Worm (Caenorhabditis elegans) whole organism, early embryonic: Measurements from ENCODE around the gene ncs-3.

ENCODE experiments used
- F13C5.2 ChIP-seq: sonication (generic microtip); optimal IDR thresholded peaks from 2 replicates; lab custom pipeline; 2017; ENCODE audit warnings: mild to moderate bottlenecking, missing genetic modification characterization, inconsistent platforms, missing compliant biosample characterization
- ama-1 ChIP-seq: fragments of 150-350 bp; optimal IDR thresholded peaks from 2 replicates; lab custom pipeline; 2014
- ceh-13 ChIP-seq: fragments of 200-800 bp; sonication (Bioruptor generic); optimal IDR thresholded peaks from 2 replicates; lab custom pipeline; 2018; ENCODE audit warnings: mild to moderate bottlenecking, missing genetic modification characterization, missing compliant biosample characterization
- ets-7 ChIP-seq: sonication (generic microtip); optimal IDR thresholded peaks from 2 replicates; lab custom pipeline; 2016; ENCODE audit warnings: missing genotype, missing genetic modification characterization, missing compliant biosample characterization
- hnd-1 ChIP-seq: sonication (generic microtip); optimal IDR thresholded peaks from 2 replicates; lab custom pipeline; 2016; ENCODE audit warnings: missing genetic modification characterization, missing compliant biosample characterization
- pes-1 ChIP-seq: fragments of 200-800 bp; sonication (Bioruptor generic); IDR thresholded peaks from 2 replicates; pipeline ENCODE4 v1.3.6; 2022; ENCODE audit warnings: missing genetic modification reagents, missing genetic modification characterization, missing compliant biosample characterization
- scrt-1 ChIP-seq: fragments of 200-800 bp; sonication (Bioruptor generic); IDR thresholded peaks from 2 replicates; pipeline ENCODE4 v1.3.6; 2022; ENCODE audit warnings: missing genetic modification characterization, missing compliant biosample characterization
- tbx-37 ChIP-seq: fragments of 200-800 bp; sonication (Bioruptor generic); conservative IDR thresholded peaks from 2 replicates; pipeline ENCODE4 v1.3.6; 2022; ENCODE audit warnings: missing genetic modification reagents, missing genetic modification characterization, missing compliant biosample characterization
- tra-4 ChIP-seq: sonication (generic microtip); optimal IDR thresholded peaks from 2 replicates; lab custom pipeline; 2017; ENCODE audit warnings: missing genetic modification characterization, missing compliant biosample characterization

- TF ChIP-seq pes-1 (GFP tag; lab: Robert Waterston, UW): no peak
- TF ChIP-seq ceh-13 (GFP tag; lab: Kevin White, UChicago): no peak
- no peak for TF ChIP-seq ama-1 (lab: Kevin White, UChicago)
- no peak for TF ChIP-seq tbx-37 (GFP tag; lab: Robert Waterston, UW)
- TF ChIP-seq ets-7: no peak
- TF ChIP-seq scrt-1 (GFP tag; lab: Robert Waterston, UW): no peak
- no peak for TF ChIP-seq hnd-1 (tag; lab: Kevin White, UChicago)
- no peak for TF ChIP-seq F13C5.2 (tag; lab: Kevin White, UChicago)
- no peak for TF ChIP-seq tra-4 (tag; lab: Kevin White, UChicago)
These were observed 48.9 kb upstream of the ncs-3 start for ce11 chrX:1005026-1005425.
